Worm (Caenorhabditis elegans) whole organism, L3 larva: Measurements from ENCODE around the gene F20D6.1.

ENCODE experiments used
- R02D3.7 ChIP-seq: fragments of 150-350 bp; optimal IDR thresholded peaks from 2 replicates; lab custom pipeline; 2014; ENCODE audit warnings: missing biosample characterization, missing genetic modification characterization
- ZK546.5 ChIP-seq: sonication (generic microtip); optimal IDR thresholded peaks from 2 replicates; lab custom pipeline; 2017; ENCODE audit warnings: missing biosample characterization, missing genetic modification characterization
- aly-2 ChIP-seq: fragments of 150-350 bp; optimal IDR thresholded peaks from 2 replicates; lab custom pipeline; 2014; ENCODE audit warnings: missing biosample characterization, missing genetic modification characterization
- ama-1 ChIP-seq: fragments of 150-350 bp; optimal IDR thresholded peaks from 2 replicates; lab custom pipeline; 2018
- ceh-16 ChIP-seq: sonication (generic microtip); optimal IDR thresholded peaks from 2 replicates; lab custom pipeline; 2017; ENCODE audit warnings: missing biosample characterization, missing genetic modification characterization
- ceh-28 ChIP-seq: fragments of 150-350 bp; optimal IDR thresholded peaks from 2 replicates; lab custom pipeline; 2014; ENCODE audit warnings: missing biosample characterization, missing genetic modification reagents, missing genetic modification characterization
- ceh-82 ChIP-seq: fragments of 150-350 bp; optimal IDR thresholded peaks from 2 replicates; lab custom pipeline; 2014; ENCODE audit warnings: missing biosample characterization, missing genetic modification characterization
- ceh-9 ChIP-seq: sonication (generic microtip); optimal IDR thresholded peaks from 2 replicates; lab custom pipeline; 2018; ENCODE audit warnings: missing biosample characterization, missing genetic modification characterization
- daf-12 ChIP-seq: fragments of 150-350 bp; optimal IDR thresholded peaks from 2 replicates; lab custom pipeline; 2014; ENCODE audit warnings: missing biosample characterization, missing genetic modification reagents, missing genetic modification characterization
- egl-27 ChIP-seq: sonication (generic microtip); optimal IDR thresholded peaks from 4 replicates; lab custom pipeline; 2017; ENCODE audit warnings: missing biosample characterization, missing genetic modification reagents, missing genetic modification characterization
- egl-5 ChIP-seq: fragments of 150-350 bp; optimal IDR thresholded peaks from 2 replicates; lab custom pipeline; 2017; ENCODE audit warnings: missing biosample characterization, missing genetic modification reagents, missing genetic modification characterization, inconsistent platforms
- elt-1 ChIP-seq: fragments of 150-350 bp; optimal IDR thresholded peaks from 2 replicates; lab custom pipeline; 2014; ENCODE audit warnings: missing biosample characterization, missing genetic modification characterization
- elt-2 ChIP-seq: sonication (generic microtip); optimal IDR thresholded peaks from 2 replicates; lab custom pipeline; 2016; ENCODE audit warnings: missing genetic modification reagents, mild to moderate bottlenecking, missing genetic modification characterization, missing compliant biosample characterization
- elt-3 ChIP-seq, 3 experiments: fragments of 150-350 bp in 1 of 3; sonication (generic microtip) in 2 of 3; optimal IDR thresholded peaks; 2 replicates in 2 of 3; 4 replicates in 1 of 3; lab custom pipeline; 2014 to 2017; ENCODE audit warnings: missing biosample characterization in 3 of 3, missing genetic modification characterization in 3 of 3
- eor-1 ChIP-seq, 2 experiments: fragments of 150-350 bp; optimal IDR thresholded peaks; 2 replicates each; lab custom pipeline; 2014 to 2018; ENCODE audit warnings: missing biosample characterization in 2 of 2, missing genetic modification characterization in 2 of 2
- fkh-10 ChIP-seq: sonication (generic microtip); optimal IDR thresholded peaks from 2 replicates; lab custom pipeline; 2017; ENCODE audit warnings: missing biosample characterization, missing genetic modification reagents, missing genetic modification characterization
- fkh-2 ChIP-seq: fragments of 150-350 bp; optimal IDR thresholded peaks from 2 replicates; lab custom pipeline; 2014; ENCODE audit warnings: missing biosample characterization, missing genetic modification reagents, missing genetic modification characterization
- fos-1 ChIP-seq: fragments of 150-350 bp; optimal IDR thresholded peaks from 2 replicates; lab custom pipeline; 2014; ENCODE audit warnings: missing biosample characterization, missing genetic modification characterization
- hmg-11 ChIP-seq: sonication (generic microtip); optimal IDR thresholded peaks from 2 replicates; lab custom pipeline; 2016; ENCODE audit warnings: missing genetic modification characterization, missing compliant biosample characterization
- jun-1 ChIP-seq: fragments of 150-350 bp; optimal IDR thresholded peaks from 2 replicates; lab custom pipeline; 2014; ENCODE audit warnings: missing biosample characterization, missing genetic modification reagents, missing genetic modification characterization
- lin-15B ChIP-seq: fragments of 150-350 bp; optimal IDR thresholded peaks from 2 replicates; lab custom pipeline; 2014; ENCODE audit warnings: missing biosample characterization, missing genetic modification characterization
- lin-39 ChIP-seq: fragments of 150-350 bp; optimal IDR thresholded peaks from 2 replicates; lab custom pipeline; 2018; ENCODE audit warnings: missing biosample characterization, missing genetic modification reagents, missing genetic modification characterization
- lsy-12 ChIP-seq: sonication (generic microtip); optimal IDR thresholded peaks from 2 replicates; lab custom pipeline; 2016; ENCODE audit warnings: mild to moderate bottlenecking, missing genetic modification characterization, missing compliant biosample characterization
- mdl-1 ChIP-seq: fragments of 150-350 bp; optimal IDR thresholded peaks from 2 replicates; lab custom pipeline; 2014; ENCODE audit warnings: missing biosample characterization, missing genetic modification characterization
- mml-1 ChIP-seq: fragments of 150-350 bp; sonication (generic microtip); optimal IDR thresholded peaks from 3 replicates; lab custom pipeline; 2014; ENCODE audit warnings: missing biosample characterization, missing genetic modification characterization
- nfya-1 ChIP-seq: sonication (generic microtip); optimal IDR thresholded peaks from 2 replicates; lab custom pipeline; 2017; ENCODE audit warnings: missing genetic modification characterization, mild to moderate bottlenecking, missing compliant biosample characterization, antibody characterized with exemption, moderate library complexity; ENCODE audit not compliant: insufficient read depth
- nhr-11 ChIP-seq: fragments of 150-350 bp; optimal IDR thresholded peaks from 2 replicates; lab custom pipeline; 2014; ENCODE audit warnings: missing biosample characterization, missing genetic modification characterization
- nhr-12 ChIP-seq: fragments of 150-350 bp; optimal IDR thresholded peaks from 2 replicates; lab custom pipeline; 2014; ENCODE audit warnings: missing biosample characterization, missing genetic modification characterization
- nhr-23 ChIP-seq: fragments of 150-350 bp; optimal IDR thresholded peaks from 2 replicates; lab custom pipeline; 2014; ENCODE audit warnings: missing biosample characterization, missing genetic modification reagents, missing genetic modification characterization
- nhr-237 ChIP-seq: fragments of 150-350 bp; optimal IDR thresholded peaks from 2 replicates; lab custom pipeline; 2014; ENCODE audit warnings: missing biosample characterization, missing genetic modification characterization
- nhr-25 ChIP-seq: sonication (generic microtip); optimal IDR thresholded peaks from 2 replicates; lab custom pipeline; 2017; ENCODE audit warnings: missing biosample characterization, missing genetic modification characterization
- nhr-28 ChIP-seq: fragments of 150-350 bp; optimal IDR thresholded peaks from 2 replicates; lab custom pipeline; 2014; ENCODE audit warnings: missing biosample characterization, missing genetic modification characterization
- nhr-43 ChIP-seq: sonication (generic microtip); optimal IDR thresholded peaks from 2 replicates; lab custom pipeline; 2016; ENCODE audit warnings: mild to moderate bottlenecking, missing genetic modification characterization, missing compliant biosample characterization; ENCODE audit not compliant: poor library complexity, severe bottlenecking
- nhr-67 ChIP-seq: fragments of 150-350 bp; optimal IDR thresholded peaks from 2 replicates; lab custom pipeline; 2014; ENCODE audit warnings: missing biosample characterization, missing genetic modification characterization
- nhr-76 ChIP-seq: fragments of 150-350 bp; sonication (generic microtip); optimal IDR thresholded peaks from 5 replicates; lab custom pipeline; 2014; ENCODE audit warnings: missing biosample characterization, missing genetic modification characterization
- nhr-77 ChIP-seq: fragments of 150-350 bp; optimal IDR thresholded peaks from 2 replicates; lab custom pipeline; 2014; ENCODE audit warnings: missing biosample characterization, missing genetic modification characterization
- pha-4 ChIP-seq: fragments of 150-350 bp; optimal IDR thresholded peaks from 2 replicates; lab custom pipeline; 2014; ENCODE audit warnings: missing biosample characterization, missing genetic modification reagents, missing genetic modification characterization
- pqm-1 ChIP-seq: fragments of 150-350 bp; optimal IDR thresholded peaks from 2 replicates; lab custom pipeline; 2017; ENCODE audit warnings: missing biosample characterization, missing genetic modification characterization, inconsistent platforms
- sea-2 ChIP-seq: fragments of 150-350 bp; sonication (generic microtip); optimal IDR thresholded peaks from 4 replicates; lab custom pipeline; 2014; ENCODE audit warnings: missing biosample characterization, missing genetic modification reagents, missing genetic modification characterization
- skn-1 ChIP-seq: fragments of 150-350 bp; optimal IDR thresholded peaks from 2 replicates; lab custom pipeline; 2014; ENCODE audit warnings: missing biosample characterization, missing genetic modification characterization
- snpc-4 ChIP-seq: fragments of 150-350 bp; optimal IDR thresholded peaks from 2 replicates; lab custom pipeline; 2014; ENCODE audit warnings: missing biosample characterization, missing genetic modification characterization
- tbx-2 ChIP-seq: sonication (generic microtip); optimal IDR thresholded peaks from 2 replicates; lab custom pipeline; 2016; ENCODE audit warnings: mild to moderate bottlenecking, missing genetic modification characterization, missing compliant biosample characterization
- unc-39 ChIP-seq: sonication (generic microtip); optimal IDR thresholded peaks from 4 replicates; lab custom pipeline; 2017; ENCODE audit warnings: missing biosample characterization, missing genetic modification characterization
- unc-62 ChIP-seq: fragments of 150-350 bp; sonication (generic microtip); optimal IDR thresholded peaks from 4 replicates; lab custom pipeline; 2014; ENCODE audit warnings: missing biosample characterization, missing genetic modification reagents, missing genetic modification characterization
- zag-1 ChIP-seq: fragments of 150-350 bp; optimal IDR thresholded peaks from 2 replicates; lab custom pipeline; 2014; ENCODE audit warnings: missing biosample characterization, missing genetic modification characterization
- ztf-11 ChIP-seq: fragments of 150-350 bp; optimal IDR thresholded peaks from 2 replicates; lab custom pipeline; 2014; ENCODE audit warnings: missing biosample characterization, missing genetic modification characterization
- ztf-4 ChIP-seq: fragments of 150-350 bp; optimal IDR thresholded peaks from 2 replicates; lab custom pipeline; 2014; ENCODE audit warnings: missing biosample characterization, missing genetic modification characterization

Gene F20D6.1

DNA sequence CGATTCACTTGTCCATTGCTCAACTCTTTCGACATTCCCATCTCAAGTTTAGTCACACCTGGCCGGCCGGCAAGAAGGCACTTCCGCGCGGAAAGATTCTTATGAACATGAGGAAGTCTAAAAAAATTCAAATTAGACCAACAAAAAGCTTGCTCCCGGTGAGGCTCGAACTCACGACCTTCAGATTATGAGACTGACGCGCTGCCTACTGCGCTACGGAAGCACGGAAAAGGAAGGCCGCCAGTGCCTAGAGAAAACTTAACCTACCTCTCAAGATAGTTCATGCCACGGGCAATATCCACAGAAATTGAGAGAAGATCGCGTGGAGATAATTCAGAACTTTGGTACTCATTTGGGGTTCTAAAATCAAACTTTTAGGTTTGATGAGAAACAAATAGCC is 39.5 kb downstream of the F20D6.1 start:
- TF ChIP-seq egl-5 (tag; lab: Kevin White, UChicago) (no peak), daf-12 (no peak), ceh-28 (tag; lab: Kevin White, UChicago) (no peak), nfya-1 (tag; lab: Kevin White, UChicago) (peak; percentile 25), snpc-4 (tag; lab: Kevin White, UChicago) (peak; percentile 62), elt-2 (peak; percentile 1), zag-1 (tag; lab: Kevin White, UChicago) (no peak), ceh-16 (tag; lab: Kevin White, UChicago) (no peak)

DNA sequence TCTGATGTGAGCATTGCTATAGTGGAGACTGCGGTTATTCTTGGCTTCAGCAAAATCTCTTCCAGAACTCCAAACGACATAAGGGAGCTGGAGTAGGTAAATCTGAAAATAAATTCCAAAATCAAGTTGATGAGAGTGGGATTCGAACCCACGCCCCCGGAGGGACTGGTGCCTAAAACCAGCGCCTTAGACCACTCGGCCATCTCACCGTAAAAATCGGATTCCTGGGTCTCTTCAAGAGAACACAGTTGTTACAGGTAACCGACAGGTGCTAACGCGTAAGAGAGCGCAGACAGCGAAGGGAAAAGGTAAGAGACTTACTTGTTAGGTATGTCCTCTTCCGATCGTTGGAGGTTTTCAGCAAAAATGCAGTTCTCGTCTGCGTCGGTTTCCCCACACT is 44.8 kb downstream of the F20D6.1 start:
- TF ChIP-seq R02D3.7 (tag; lab: Kevin White, UChicago) (no peak), egl-5 (tag; lab: Kevin White, UChicago) (no peak), unc-62 (no peak), pha-4 (tag; lab: Kevin White, UChicago) (no peak), elt-3 (tag; optimal IDR thresholded peaks at IDR 0.05; lab: Kevin White, UChicago) (no peak), aly-2 (tag; lab: Kevin White, UChicago) (no peak), egl-27 (no peak), lsy-12 (tag; lab: Kevin White, UChicago) (peak; percentile 41), elt-1 (tag; lab: Kevin White, UChicago) (no peak), jun-1 (tag; lab: Kevin White, UChicago) (no peak), eor-1 (tag; optimal IDR thresholded peaks at IDR 0.05; lab: Kevin White, UChicago) (no peak), nhr-237 (tag; lab: Kevin White, UChicago) (no peak), nhr-76 (tag; lab: Kevin White, UChicago) (no peak), daf-12 (no peak), ama-1 (lab: Kevin White, UChicago) (no peak), mml-1 (tag; lab: Kevin White, UChicago) (no peak), nhr-77 (tag; lab: Kevin White, UChicago) (no peak), unc-39 (no peak), elt-2 (peak; percentile 20), nhr-67 (tag; lab: Kevin White, UChicago) (no peak), ceh-16 (tag; lab: Kevin White, UChicago) (no peak), ceh-9 (tag; lab: Kevin White, UChicago) (no peak), mdl-1 (tag; lab: Kevin White, UChicago) (no peak), nfya-1 (tag; lab: Kevin White, UChicago) (peak; percentile 36), pqm-1 (tag; lab: Kevin White, UChicago) (peak; percentile 40), sea-2 (GFP tag; lab: Kevin White, UChicago) (no peak), lin-15B (tag; lab: Kevin White, UChicago) (no peak), ZK546.5 (no peak), snpc-4 (tag; lab: Kevin White, UChicago) (peak; percentile 29), ztf-11 (no peak), skn-1 (tag; lab: Kevin White, UChicago) (no peak), fkh-10 (no peak), nhr-23 (tag; lab: Kevin White, UChicago) (peak; percentile 39), fos-1 (tag; lab: Kevin White, UChicago) (no peak), nhr-28 (tag; lab: Kevin White, UChicago) (no peak), tbx-2 (tag; lab: Kevin White, UChicago) (no peak), hmg-11 (no peak), nhr-43 (tag; lab: Kevin White, UChicago) (no peak), nhr-11 (tag; lab: Kevin White, UChicago) (no peak), nhr-25 (tag; lab: Kevin White, UChicago) (peak; percentile 53), fkh-2 (tag; lab: Kevin White, UChicago) (no peak), nhr-12 (tag; lab: Kevin White, UChicago) (no peak), zag-1 (tag; lab: Kevin White, UChicago) (no peak), ceh-82 (no peak), ceh-28 (tag; lab: Kevin White, UChicago) (no peak), ztf-4 (tag; lab: Kevin White, UChicago) (no peak), lin-39 (tag; lab: Kevin White, UChicago) (peak; percentile 2)
